Worm (Caenorhabditis elegans): ENCODE results near the gene C17F4.2.
"Not testable (repeated sequence)": the region's sequence is repeated elsewhere in the genome, so short reads cannot be mapped to it uniquely, and the experiment has no call there.

C17F4.2 gene

DNA sequence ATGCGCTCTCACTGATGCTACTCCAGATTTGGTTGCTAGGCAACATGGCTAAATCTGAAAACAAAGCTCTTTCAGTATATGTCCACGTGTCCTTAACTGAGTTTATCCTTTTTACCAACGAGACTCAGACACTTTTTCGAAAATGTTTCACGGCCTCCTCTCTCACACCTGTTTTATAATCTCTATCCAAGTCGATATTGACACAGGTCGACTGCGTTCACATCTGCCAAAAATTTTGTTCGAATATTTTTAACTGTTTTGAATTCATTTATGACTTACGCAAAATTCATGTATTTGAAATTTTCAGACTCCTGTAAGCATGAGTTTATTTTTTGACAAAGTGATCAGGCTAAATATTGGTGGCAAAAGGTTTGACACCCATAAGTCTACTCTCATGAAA is 32.7 kb upstream of the C17F4.2 start, which contains the start of gene ZC239.3:
Gene ZC239.3 (plus strand): TSS at position 301 of the 400 bp plus-strand sequence.
- not testable (repeated sequence) for TF ChIP-seq repo-1 (tag; optimal IDR thresholded peaks at IDR 0.05); ceh-27 (GFP tag; optimal IDR thresholded peaks at IDR 0.05); ceh-100 (GFP tag; IDR thresholded peaks at IDR 0.05)

DNA sequence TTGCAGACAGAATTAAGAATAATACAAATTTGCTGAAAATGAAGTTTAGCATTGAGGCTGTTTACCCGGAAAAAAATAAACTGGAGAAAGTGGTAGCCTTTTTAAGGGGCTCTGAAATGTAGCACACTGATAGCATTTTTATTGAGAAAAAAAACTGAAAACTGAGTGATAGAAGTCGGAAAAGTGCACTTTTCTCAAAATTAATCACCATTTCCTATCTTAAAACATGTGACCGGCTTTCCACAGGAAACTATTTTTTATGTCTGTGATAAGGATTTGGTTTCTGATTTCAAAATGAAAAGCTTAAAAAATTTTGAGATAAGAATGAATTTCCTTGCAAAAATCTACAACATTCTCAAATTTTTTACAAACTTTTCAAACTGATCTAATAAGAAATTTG is 27.7 kb upstream of the C17F4.2 start, which contains the start of gene ZC239.22:
Gene ZC239.22 (minus strand): TSS at position 101 of the 400 bp plus-strand sequence.
- TF ChIP-seq egl-18 (GFP tag; IDR thresholded peaks at IDR 0.05) (no peak), F22D6.2 (tag; optimal IDR thresholded peaks at IDR 0.05) (no peak), ama-1 (optimal IDR thresholded peaks at IDR 0.05) (no peak), ama-1 (GFP tag; optimal IDR thresholded peaks at IDR 0.05) (no peak), F10E7.11 (tag; optimal IDR thresholded peaks at IDR 0.05) (no peak), nhr-27 (tag; optimal IDR thresholded peaks at IDR 0.05) (no peak), hrde-1 (tag; optimal IDR thresholded peaks at IDR 0.05; ENCODE audit: borderline replicate concordance) (no peak), rcor-1 (GFP tag; IDR thresholded peaks at IDR 0.05) (no peak), attf-5 (GFP tag; optimal IDR thresholded peaks at IDR 0.05) (no peak)

DNA sequence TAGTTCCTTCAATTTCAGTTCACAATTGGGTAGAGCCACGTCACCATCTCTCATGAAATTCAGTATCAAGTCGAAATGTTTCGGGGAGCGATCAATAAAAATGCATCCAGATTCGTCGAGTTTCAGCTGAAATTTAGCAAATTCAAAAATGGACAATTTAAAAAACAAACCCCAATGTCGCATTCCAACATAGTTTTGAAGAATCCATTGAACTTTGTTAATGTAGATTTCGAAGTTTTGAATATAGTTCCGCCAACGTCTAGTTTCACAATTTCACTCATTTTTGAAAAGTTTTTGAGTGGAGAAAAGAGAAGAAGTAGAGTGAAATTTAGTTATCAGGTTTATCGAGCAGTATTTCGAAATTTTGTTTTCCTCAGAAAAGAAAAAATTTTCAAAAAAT is 26.7 kb upstream of the C17F4.2 start, which contains the start of gene ZC239.14:
Gene ZC239.14 (minus strand): TSS at position 305 of the 400 bp plus-strand sequence.
- TF ChIP-seq pbrm-1 (GFP tag; IDR thresholded peaks at IDR 0.05) (no peak), ztf-25 (GFP tag; IDR thresholded peaks at IDR 0.05) (no peak)

DNA sequence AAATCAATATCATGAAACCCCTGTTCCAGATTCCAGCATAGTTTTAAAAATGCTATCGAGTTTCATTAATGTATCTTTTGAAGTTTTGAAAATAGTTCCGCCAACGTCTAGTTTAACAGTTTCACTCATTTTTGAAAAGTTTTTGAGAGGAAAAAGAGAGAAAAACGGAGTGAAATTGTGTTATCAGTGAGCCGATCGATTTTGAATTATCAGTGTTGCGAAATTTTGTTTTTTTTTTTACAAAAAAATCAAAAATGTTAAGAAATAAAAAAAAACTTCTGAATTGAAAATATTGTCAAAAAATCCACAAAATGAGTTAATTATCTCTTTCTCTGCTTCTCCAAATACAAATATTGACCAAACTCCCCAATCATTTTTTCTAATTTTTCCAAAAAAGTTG is 25.8 kb upstream of the C17F4.2 start, which contains the start of gene ZC239.13:
Gene ZC239.13 (minus strand): TSS at position 154 of the 400 bp plus-strand sequence.
- TF ChIP-seq snpc-3.4 (tag; optimal IDR thresholded peaks at IDR 0.05) (no peak), cebp-1 (GFP tag; IDR thresholded peaks at IDR 0.05) (peak; percentile 74; the same call in 1 of the 2 replicates), cebp-1 (tag; optimal IDR thresholded peaks at IDR 0.05) (peak; percentile 78)

DNA sequence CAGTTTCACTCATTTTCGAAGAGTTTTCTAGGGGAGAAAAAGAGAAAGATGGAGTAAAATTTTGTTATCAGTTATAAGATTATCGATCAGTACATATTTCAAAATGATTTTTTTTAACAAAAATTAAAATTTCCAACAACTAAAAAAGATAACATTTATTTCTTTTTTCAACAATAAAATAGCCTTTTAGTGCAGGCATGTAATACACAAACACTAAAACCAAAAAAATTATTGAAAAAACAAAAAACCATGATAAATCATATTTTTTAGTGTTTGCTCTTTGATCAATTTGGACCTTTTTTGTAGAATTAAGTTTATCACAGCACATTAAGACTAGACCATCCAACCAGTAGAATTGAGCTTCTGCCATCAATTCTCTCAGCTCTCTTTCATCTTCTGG is 23.8 kb upstream of the C17F4.2 start, which contains the start of gene ZC239.15:
Gene ZC239.15 (minus strand): TSS at position 101 of the 400 bp plus-strand sequence.
- no peak for TF ChIP-seq ztf-28 (GFP tag; IDR thresholded peaks at IDR 0.05)
- no peak for TF ChIP-seq repo-1 (tag; optimal IDR thresholded peaks at IDR 0.05)
- TF ChIP-seq ets-4 (GFP tag; optimal IDR thresholded peaks at IDR 0.05), result no peak
- TF ChIP-seq T26A5.8 (tag; optimal IDR thresholded peaks at IDR 0.05), result no peak
- TF ChIP-seq nhr-80 (tag; optimal IDR thresholded peaks at IDR 0.05), result no peak

DNA sequence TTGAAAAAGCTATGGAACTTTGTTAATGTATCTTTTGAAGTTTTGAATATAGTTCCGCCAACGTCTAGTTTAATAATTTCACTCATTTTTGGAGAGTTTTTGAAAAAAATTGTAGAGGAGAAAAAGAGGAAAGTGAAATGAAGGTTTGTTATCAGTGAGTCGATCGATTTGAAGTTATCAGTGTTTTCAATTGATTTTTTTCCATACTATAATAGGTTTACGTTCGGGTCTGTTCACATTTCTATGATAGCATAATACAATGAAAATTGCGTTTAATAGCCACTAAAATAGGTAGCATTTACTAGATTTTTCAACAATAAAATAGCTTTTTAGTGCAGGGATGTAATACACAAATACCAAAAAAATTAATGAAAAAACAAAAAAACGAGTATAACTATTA is 23.3 kb upstream of the C17F4.2 start, which contains the start of gene ZC239.16:
Gene ZC239.16 (minus strand): TSS at position 120 of the 400 bp plus-strand sequence.
- no peak for TF ChIP-seq B0336.3 (GFP tag; IDR thresholded peaks at IDR 0.05)
- TF ChIP-seq nhr-80 (tag; optimal IDR thresholded peaks at IDR 0.05), result peak; percentile 13
- TF ChIP-seq C06A6.2 (GFP tag; conservative IDR thresholded peaks at IDR 0.05), result no peak
- TF ChIP-seq T07F8.4 (tag; optimal IDR thresholded peaks at IDR 0.05), result no peak
- no peak for TF ChIP-seq madf-6 (GFP tag; IDR thresholded peaks at IDR 0.05)
- TF ChIP-seq efl-1 (GFP tag; optimal IDR thresholded peaks at IDR 0.05), result no peak
- no peak for TF ChIP-seq hrde-1 (tag; optimal IDR thresholded peaks at IDR 0.05; ENCODE audit: borderline replicate concordance)
- no peak for TF ChIP-seq F23B12.7 (tag; optimal IDR thresholded peaks at IDR 0.05; ENCODE audit: insufficient read depth)
- no peak for TF ChIP-seq rec-8 (tag; optimal IDR thresholded peaks at IDR 0.05)

DNA sequence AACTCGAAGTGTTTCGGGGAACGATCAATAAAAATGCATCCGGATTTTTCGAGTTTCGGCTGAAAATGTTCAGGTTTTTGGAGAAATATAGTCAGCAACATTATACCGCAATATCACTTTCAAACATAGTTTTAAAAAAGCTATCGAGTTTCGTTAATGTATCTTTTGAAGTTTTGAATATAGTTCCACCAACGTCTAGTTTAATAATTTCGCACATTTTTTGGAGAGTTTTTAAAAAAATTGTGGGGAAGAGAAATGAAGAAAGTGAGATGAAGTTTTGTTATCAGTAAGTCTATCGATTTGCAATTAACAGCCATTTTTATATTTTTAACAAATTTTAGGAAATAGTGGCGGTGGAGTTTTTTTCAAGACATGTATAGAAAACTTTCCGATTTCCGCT is 22.7 kb upstream of the C17F4.2 start, which contains the start of gene ZC239.17:
Gene ZC239.17 (minus strand): TSS at position 101 of the 400 bp plus-strand sequence.
- TF ChIP-seq repo-1 (tag; optimal IDR thresholded peaks at IDR 0.05) (no peak), egrh-3 (GFP tag; IDR thresholded peaks at IDR 0.05) (no peak), lin-40 (tag; optimal IDR thresholded peaks at IDR 0.05) (no peak), T26A5.8 (tag; optimal IDR thresholded peaks at IDR 0.05) (no peak), ceh-40 (GFP tag; IDR thresholded peaks at IDR 0.05) (no peak), B0336.3 (GFP tag; IDR thresholded peaks at IDR 0.05) (no peak)
